Worm (Caenorhabditis elegans): ENCODE measurements around the gene comt-4.

The comt-4 gene

ce11 chrV:2057324-2057723 lies 7.3 kb upstream of the comt-4 start, which contains the start of gene comt-3:
Gene comt-3 (plus strand): TSS chrV:2057537.
- TF ChIP-seq B0310.2 (tag; optimal IDR thresholded peaks at IDR 0.05) (no peak), tbx-37 (GFP tag; conservative IDR thresholded peaks at IDR 0.05) (no peak), tbx-11 (GFP tag; IDR thresholded peaks at IDR 0.05) (no peak), ets-7 (tag; optimal IDR thresholded peaks at IDR 0.05) (no peak), flt-1 (GFP tag; IDR thresholded peaks at IDR 0.05) (no peak), ceh-36 (tag; optimal IDR thresholded peaks at IDR 0.05) (no peak), F13C5.2 (tag; optimal IDR thresholded peaks at IDR 0.05) (no peak), tra-4 (tag; optimal IDR thresholded peaks at IDR 0.05) (no peak)

ce11 chrV:2055765-2056504 lies 6.0 kb upstream of the comt-4 start:
- TF ChIP-seq scrt-1 (GFP tag; IDR thresholded peaks at IDR 0.05) (no peak), F13C5.2 (tag; optimal IDR thresholded peaks at IDR 0.05) (no peak), ceh-36 (tag; optimal IDR thresholded peaks at IDR 0.05) (no peak), B0310.2 (tag; optimal IDR thresholded peaks at IDR 0.05) (no peak), aly-1 (tag; optimal IDR thresholded peaks at IDR 0.05) (no peak), tbx-11 (GFP tag; IDR thresholded peaks at IDR 0.05) (no peak), hnd-1 (tag; optimal IDR thresholded peaks at IDR 0.05) (no peak), tra-4 (tag; optimal IDR thresholded peaks at IDR 0.05) (no peak), tbx-37 (GFP tag; conservative IDR thresholded peaks at IDR 0.05) (no peak), hmg-4 (GFP tag; optimal IDR thresholded peaks at IDR 0.05) (no peak), flt-1 (GFP tag; IDR thresholded peaks at IDR 0.05) (no peak), ama-1 (optimal IDR thresholded peaks at IDR 0.05) (no peak), pes-1 (GFP tag; IDR thresholded peaks at IDR 0.05) (no peak)

ce11 chrV:2054254-2054653 lies 4.3 kb upstream of the comt-4 start:
- TF ChIP-seq ceh-36 (tag; optimal IDR thresholded peaks at IDR 0.05) (no peak), B0310.2 (tag; optimal IDR thresholded peaks at IDR 0.05) (no peak), ceh-13 (GFP tag; optimal IDR thresholded peaks at IDR 0.05) (no peak)

- TF ChIP-seq ceh-13 (GFP tag; optimal IDR thresholded peaks at IDR 0.05): no peak
- no peak for TF ChIP-seq scrt-1 (GFP tag; IDR thresholded peaks at IDR 0.05)
- no peak for TF ChIP-seq tbx-37 (GFP tag; conservative IDR thresholded peaks at IDR 0.05)
- TF ChIP-seq B0310.2 (tag; optimal IDR thresholded peaks at IDR 0.05): no peak
- no peak for TF ChIP-seq F13C5.2 (tag; optimal IDR thresholded peaks at IDR 0.05)
- no peak for TF ChIP-seq tra-4 (tag; optimal IDR thresholded peaks at IDR 0.05)
- TF ChIP-seq sea-1 (GFP tag; conservative IDR thresholded peaks at IDR 0.05): no peak
These were observed 3.5 kb upstream of the comt-4 start, which contains the start of gene comt-5 for ce11 chrV:2053509-2053908. Gene comt-5 (minus strand): TSS chrV:2053609.

ce11 chrV:2051507-2051906 lies 1.5 kb upstream of the comt-4 start, which contains the start of gene Y40B10A.11:
Gene Y40B10A.11 (minus strand): TSS chrV:2051607.
- TF ChIP-seq pes-1 (GFP tag; IDR thresholded peaks at IDR 0.05): no peak
- TF ChIP-seq F13C5.2 (tag; optimal IDR thresholded peaks at IDR 0.05): no peak
- no peak for TF ChIP-seq ceh-13 (GFP tag; optimal IDR thresholded peaks at IDR 0.05)
- no peak for TF ChIP-seq hnd-1 (tag; optimal IDR thresholded peaks at IDR 0.05)
- TF ChIP-seq tbx-37 (GFP tag; conservative IDR thresholded peaks at IDR 0.05): no peak

ce11 chrV:2050790-2051189 lies 805 bp upstream of the comt-4 start:
- TF ChIP-seq ets-7 (tag; optimal IDR thresholded peaks at IDR 0.05) (no peak), scrt-1 (GFP tag; IDR thresholded peaks at IDR 0.05) (0 out of 2 replicates have a peak, but pooled peaks have one; percentile 48), F13C5.2 (tag; optimal IDR thresholded peaks at IDR 0.05) (no peak), sea-1 (GFP tag; conservative IDR thresholded peaks at IDR 0.05) (no peak)

- TF ChIP-seq aly-1 (tag; optimal IDR thresholded peaks at IDR 0.05) (no peak), tbx-37 (GFP tag; conservative IDR thresholded peaks at IDR 0.05) (no peak), hnd-1 (tag; optimal IDR thresholded peaks at IDR 0.05) (no peak), ama-1 (optimal IDR thresholded peaks at IDR 0.05) (no peak), tra-4 (tag; optimal IDR thresholded peaks at IDR 0.05) (no peak), sea-1 (GFP tag; conservative IDR thresholded peaks at IDR 0.05) (no peak), hmg-4 (GFP tag; optimal IDR thresholded peaks at IDR 0.05) (no peak), flt-1 (GFP tag; IDR thresholded peaks at IDR 0.05) (no peak), hmbx-1 (tag; optimal IDR thresholded peaks at IDR 0.05) (no peak), scrt-1 (GFP tag; IDR thresholded peaks at IDR 0.05) (no peak), tbx-11 (GFP tag; IDR thresholded peaks at IDR 0.05) (no peak), B0310.2 (tag; optimal IDR thresholded peaks at IDR 0.05) (no peak), ceh-36 (tag; optimal IDR thresholded peaks at IDR 0.05) (no peak), ets-7 (tag; optimal IDR thresholded peaks at IDR 0.05) (no peak), ceh-13 (GFP tag; optimal IDR thresholded peaks at IDR 0.05) (no peak), F13C5.2 (tag; optimal IDR thresholded peaks at IDR 0.05) (no peak), pes-1 (GFP tag; IDR thresholded peaks at IDR 0.05) (no peak)
These were observed 4.0 kb downstream of the comt-4 start, which contains the start of gene Y40B10A.5 for ce11 chrV:2045956-2046355. Gene Y40B10A.5 (minus strand): TSS chrV:2046056.

ce11 chrV:2035545-2035944 lies 14.4 kb downstream of the comt-4 start, which contains the start of gene srab-23:
Gene srab-23 (minus strand): TSS chrV:2035645.
- TF ChIP-seq hmbx-1 (tag; optimal IDR thresholded peaks at IDR 0.05) (no peak), tbx-37 (GFP tag; conservative IDR thresholded peaks at IDR 0.05) (no peak), sea-1 (GFP tag; conservative IDR thresholded peaks at IDR 0.05) (no peak), ceh-13 (GFP tag; optimal IDR thresholded peaks at IDR 0.05) (no peak), ets-7 (tag; optimal IDR thresholded peaks at IDR 0.05) (no peak), hmg-4 (GFP tag; optimal IDR thresholded peaks at IDR 0.05) (no peak), scrt-1 (GFP tag; IDR thresholded peaks at IDR 0.05) (no peak), flt-1 (GFP tag; IDR thresholded peaks at IDR 0.05) (no peak), tbx-11 (GFP tag; IDR thresholded peaks at IDR 0.05) (no peak), hnd-1 (tag; optimal IDR thresholded peaks at IDR 0.05) (no peak), ceh-36 (tag; optimal IDR thresholded peaks at IDR 0.05) (no peak), F13C5.2 (tag; optimal IDR thresholded peaks at IDR 0.05) (no peak), ama-1 (optimal IDR thresholded peaks at IDR 0.05) (no peak), aly-1 (tag; optimal IDR thresholded peaks at IDR 0.05) (no peak), B0310.2 (tag; optimal IDR thresholded peaks at IDR 0.05) (no peak), tra-4 (tag; optimal IDR thresholded peaks at IDR 0.05) (no peak)
